Fruit fly (Drosophila melanogaster): Measurements from ENCODE around the gene CG11601.

Gene CG11601

DNA sequence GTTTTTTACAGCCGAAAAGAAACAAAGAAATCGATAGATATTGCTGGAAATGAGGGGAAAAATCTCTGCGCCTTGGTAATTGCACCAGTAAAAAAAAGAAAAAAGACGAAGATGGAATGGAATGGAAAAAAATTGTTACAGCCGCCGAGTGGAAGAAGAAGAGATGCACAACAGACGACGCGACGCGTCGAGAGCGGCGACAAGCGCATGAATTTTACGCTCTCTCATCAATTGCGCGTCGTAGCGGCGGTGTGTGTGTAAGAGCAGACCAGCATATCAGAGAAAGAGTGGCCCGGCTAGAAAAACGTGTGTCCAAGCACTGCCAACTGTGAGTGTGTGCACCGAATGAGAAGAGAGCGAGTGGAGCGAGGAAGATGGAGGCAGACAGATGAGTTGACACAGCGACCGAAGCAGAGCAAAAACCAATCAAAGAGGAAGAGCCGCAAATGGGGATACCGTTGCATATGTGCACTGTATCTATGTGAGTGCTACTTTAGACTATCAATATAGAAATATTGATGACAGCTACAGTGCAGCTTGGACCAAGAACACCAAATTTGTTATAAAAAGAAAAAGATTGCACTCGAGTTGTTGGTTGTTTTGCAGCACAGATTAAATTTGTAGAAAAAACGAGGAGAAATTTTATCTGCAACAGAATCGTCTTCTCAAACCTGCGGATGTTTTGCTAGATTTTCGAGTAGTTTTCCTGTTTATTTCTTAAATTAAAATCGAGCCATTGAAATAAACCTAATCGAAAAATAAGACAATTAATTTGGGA is 33.8 kb downstream of the CG11601 start:
- peak; percentile 31 for TF ChIP-seq CG8159 (tag; optimal IDR thresholded peaks at IDR 0.05)
- TF ChIP-seq CG10348 (GFP tag; IDR thresholded peaks at IDR 0.05) = no peak
- TF ChIP-seq Snoo (tag; optimal IDR thresholded peaks at IDR 0.05) = no peak
- TF ChIP-seq Pif1B (GFP tag; optimal IDR thresholded peaks at IDR 0.05) = peak; percentile 40
- TF ChIP-seq rn (GFP tag; IDR thresholded peaks at IDR 0.05) = peak; percentile 28; the same call in 1 of the 2 replicates
- TF ChIP-seq CG12605 (GFP tag; IDR thresholded peaks at IDR 0.05) = peak; percentile 32
- peak; percentile 72 for TF ChIP-seq fd96Ca (GFP tag; IDR thresholded peaks at IDR 0.05)
- TF ChIP-seq CG13204 (GFP tag; optimal IDR thresholded peaks at IDR 0.05) = peak; percentile 81
- TF ChIP-seq CG32121 (GFP tag; IDR thresholded peaks at IDR 0.05) = peak; percentile 41; the same call in 1 of the 2 replicates
- TF ChIP-seq Pif1A (GFP tag; optimal IDR thresholded peaks at IDR 0.05) = peak; percentile 76
- peak; percentile 38 for TF ChIP-seq gl (tag; optimal IDR thresholded peaks at IDR 0.05)
- TF ChIP-seq EcR (GFP tag; optimal IDR thresholded peaks at IDR 0.05) = peak; percentile 82
- TF ChIP-seq CG17806 (tag; optimal IDR thresholded peaks at IDR 0.05) = peak; percentile 40
- TF ChIP-seq D1 (tag; optimal IDR thresholded peaks at IDR 0.05) = no peak
- peak; percentile 75 for TF ChIP-seq CG8301 (tag; optimal IDR thresholded peaks at IDR 0.05)
- TF ChIP-seq CG34367 (tag; optimal IDR thresholded peaks at IDR 0.05) = peak; percentile 23
- TF ChIP-seq Ets98B (GFP tag; IDR thresholded peaks at IDR 0.05) = peak; percentile 50
- peak; percentile 16 for TF ChIP-seq CG15710 (tag; optimal IDR thresholded peaks at IDR 0.05)
- TF ChIP-seq CG9948 (tag; optimal IDR thresholded peaks at IDR 0.05) = peak; percentile 64
- TF ChIP-seq CG14655 (GFP tag; optimal IDR thresholded peaks at IDR 0.05) = peak; percentile 75
- TF ChIP-seq CG4496 (GFP tag; IDR thresholded peaks at IDR 0.05) = peak; percentile 68

DNA sequence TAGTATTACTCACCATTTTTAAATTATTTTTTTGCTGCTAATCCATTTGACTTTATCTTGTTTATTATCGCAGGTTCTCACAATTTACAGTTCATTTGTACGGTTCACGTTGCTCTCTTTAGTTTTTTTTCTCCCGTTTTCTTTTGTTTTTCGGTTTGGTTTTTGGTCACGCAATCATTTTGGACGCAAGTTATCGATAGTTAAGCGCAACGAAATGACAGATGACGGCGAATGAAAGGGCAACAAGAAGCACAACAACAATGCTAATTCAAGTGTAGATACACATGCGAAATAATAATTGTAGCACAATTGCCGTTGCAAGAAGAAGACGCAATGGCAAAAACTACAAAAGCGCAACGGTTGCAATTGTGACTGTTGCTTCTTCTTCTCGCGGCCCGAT is 34.5 kb downstream of the CG11601 start:
- TF ChIP-seq CG14655 (GFP tag; optimal IDR thresholded peaks at IDR 0.05) (no peak), D1 (tag; optimal IDR thresholded peaks at IDR 0.05) (no peak), CG8159 (tag; optimal IDR thresholded peaks at IDR 0.05) (no peak), CG8301 (tag; optimal IDR thresholded peaks at IDR 0.05) (no peak), CG13204 (GFP tag; optimal IDR thresholded peaks at IDR 0.05) (no peak), Snoo (tag; optimal IDR thresholded peaks at IDR 0.05) (no peak), Ets98B (GFP tag; IDR thresholded peaks at IDR 0.05) (no peak), CG32121 (GFP tag; IDR thresholded peaks at IDR 0.05) (no peak), Pif1A (GFP tag; optimal IDR thresholded peaks at IDR 0.05) (no peak), rn (GFP tag; IDR thresholded peaks at IDR 0.05) (no peak), CG34367 (tag; optimal IDR thresholded peaks at IDR 0.05) (no peak), CG10348 (GFP tag; IDR thresholded peaks at IDR 0.05) (no peak), EcR (GFP tag; optimal IDR thresholded peaks at IDR 0.05) (no peak)

dm6 chr2L:247845-248473 is 35.1 kb downstream of the CG11601 start:
- TF ChIP-seq CG4496 (GFP tag; IDR thresholded peaks at IDR 0.05) = peak; percentile 55
- 0 out of 2 replicates have a peak, but pooled peaks have one; percentile 32 for TF ChIP-seq CG32121 (GFP tag; IDR thresholded peaks at IDR 0.05)
- peak; percentile 56; the same call in 1 of the 2 replicates for TF ChIP-seq Ets98B (GFP tag; IDR thresholded peaks at IDR 0.05)
- TF ChIP-seq CG34367 (tag; optimal IDR thresholded peaks at IDR 0.05) = peak; percentile 40
- TF ChIP-seq rn (GFP tag; IDR thresholded peaks at IDR 0.05) = no peak
- peak; percentile 35; the same call in 1 of the 3 replicates for TF ChIP-seq fd96Ca (GFP tag; IDR thresholded peaks at IDR 0.05)
- no peak for TF ChIP-seq EcR (GFP tag; optimal IDR thresholded peaks at IDR 0.05)
- peak; percentile 53 for TF ChIP-seq CG8301 (tag; optimal IDR thresholded peaks at IDR 0.05)
- peak; percentile 77 for TF ChIP-seq Pif1B (GFP tag; optimal IDR thresholded peaks at IDR 0.05)
- TF ChIP-seq CG17806 (tag; optimal IDR thresholded peaks at IDR 0.05) = peak; percentile 46
- peak; percentile 70 for TF ChIP-seq Snoo (tag; optimal IDR thresholded peaks at IDR 0.05)
- peak; percentile 80 for TF ChIP-seq CG14655 (GFP tag; optimal IDR thresholded peaks at IDR 0.05)
- peak; percentile 77 for TF ChIP-seq CG8159 (tag; optimal IDR thresholded peaks at IDR 0.05)
- TF ChIP-seq CG9948 (tag; optimal IDR thresholded peaks at IDR 0.05) = peak; percentile 67
- peak; percentile 55 for TF ChIP-seq Pif1A (GFP tag; optimal IDR thresholded peaks at IDR 0.05)
- no peak for TF ChIP-seq CG13204 (GFP tag; optimal IDR thresholded peaks at IDR 0.05)
- TF ChIP-seq CG12605 (GFP tag; IDR thresholded peaks at IDR 0.05) = no peak
- TF ChIP-seq gl (tag; optimal IDR thresholded peaks at IDR 0.05) = no peak
- peak; percentile 55 for TF ChIP-seq CG15710 (tag; optimal IDR thresholded peaks at IDR 0.05)
- peak; percentile 24 for TF ChIP-seq D1 (tag; optimal IDR thresholded peaks at IDR 0.05)
- TF ChIP-seq CG10348 (GFP tag; IDR thresholded peaks at IDR 0.05) = no peak

dm6 chr2L:247432-247831 is 35.6 kb downstream of the CG11601 start:
- TF ChIP-seq gl (tag; optimal IDR thresholded peaks at IDR 0.05) = no peak
- no peak for TF ChIP-seq CG9948 (tag; optimal IDR thresholded peaks at IDR 0.05)
- peak; percentile 94 for TF ChIP-seq EcR (GFP tag; optimal IDR thresholded peaks at IDR 0.05)

dm6 chr2L:246656-247340 is 36.3 kb downstream of the CG11601 start:
- TF ChIP-seq CG12605 (GFP tag; IDR thresholded peaks at IDR 0.05) (peak; percentile 95), Snoo (tag; optimal IDR thresholded peaks at IDR 0.05) (peak; percentile 55), CG8159 (tag; optimal IDR thresholded peaks at IDR 0.05) (peak; percentile 54), CG4496 (GFP tag; IDR thresholded peaks at IDR 0.05) (peak; percentile 87; the same call in 2 of the 3 replicates), Ets98B (GFP tag; IDR thresholded peaks at IDR 0.05) (peak; percentile 88), EcR (GFP tag; optimal IDR thresholded peaks at IDR 0.05) (peak; percentile 84), CG32121 (GFP tag; IDR thresholded peaks at IDR 0.05) (peak; percentile 85; the same call in 1 of the 2 replicates), CG15710 (tag; optimal IDR thresholded peaks at IDR 0.05) (peak; percentile 61), CG9948 (tag; optimal IDR thresholded peaks at IDR 0.05) (no peak), rn (GFP tag; IDR thresholded peaks at IDR 0.05) (peak; percentile 20; the same call in 1 of the 2 replicates), Pif1A (GFP tag; optimal IDR thresholded peaks at IDR 0.05) (peak; percentile 80), gl (tag; optimal IDR thresholded peaks at IDR 0.05) (peak; percentile 86), CG17806 (tag; optimal IDR thresholded peaks at IDR 0.05) (peak; percentile 41), CG13204 (GFP tag; optimal IDR thresholded peaks at IDR 0.05) (peak; percentile 90), fd96Ca (GFP tag; IDR thresholded peaks at IDR 0.05) (peak; percentile 82), D1 (tag; optimal IDR thresholded peaks at IDR 0.05) (no peak), CG8301 (tag; optimal IDR thresholded peaks at IDR 0.05) (peak; percentile 25), CG10348 (GFP tag; IDR thresholded peaks at IDR 0.05) (no peak), CG14655 (GFP tag; optimal IDR thresholded peaks at IDR 0.05) (peak; percentile 50), Pif1B (GFP tag; optimal IDR thresholded peaks at IDR 0.05) (peak; percentile 76), CG34367 (tag; optimal IDR thresholded peaks at IDR 0.05) (peak; percentile 58)
